Worm (Caenorhabditis elegans) whole organism, L2 larva: ENCODE data around the gene cri-2.

Experiments used
- F13H6.1 ChIP-seq: sonication (generic microtip); optimal IDR thresholded peaks from 2 replicates; lab custom pipeline; 2016; ENCODE audit warnings: missing genetic modification characterization, missing compliant biosample characterization
- Y55F3AM.14 ChIP-seq: fragments of 200-800 bp; sonication (Bioruptor generic); optimal IDR thresholded peaks from 2 replicates; lab custom pipeline; 2018; ENCODE audit warnings: mild to moderate bottlenecking, missing genetic modification characterization, missing compliant biosample characterization
- ZK546.5 ChIP-seq: sonication (generic microtip); optimal IDR thresholded peaks from 2 replicates; lab custom pipeline; 2017; ENCODE audit warnings: missing biosample characterization, missing genetic modification characterization
- alr-1 ChIP-seq: fragments of 150-350 bp; optimal IDR thresholded peaks from 2 replicates; lab custom pipeline; 2014; ENCODE audit warnings: missing biosample characterization, missing genetic modification characterization
- blmp-1 ChIP-seq: sonication (generic microtip); optimal IDR thresholded peaks from 2 replicates; lab custom pipeline; 2017; ENCODE audit warnings: missing genetic modification characterization, mild to moderate bottlenecking, missing compliant biosample characterization, antibody characterized with exemption, moderate library complexity; ENCODE audit not compliant: insufficient read depth
- ceh-16 ChIP-seq: fragments of 150-350 bp; optimal IDR thresholded peaks from 2 replicates; lab custom pipeline; 2014; ENCODE audit warnings: missing biosample characterization, missing genetic modification characterization
- ceh-82 ChIP-seq: fragments of 150-350 bp; optimal IDR thresholded peaks from 2 replicates; lab custom pipeline; 2014; ENCODE audit warnings: missing biosample characterization, missing genetic modification characterization
- egl-27 ChIP-seq: sonication (generic microtip); optimal IDR thresholded peaks from 3 replicates; lab custom pipeline; 2017; ENCODE audit warnings: missing biosample characterization, missing genetic modification reagents, missing genetic modification characterization
- elt-1 ChIP-seq: fragments of 150-350 bp; optimal IDR thresholded peaks from 2 replicates; lab custom pipeline; 2014; ENCODE audit warnings: missing biosample characterization, missing genetic modification characterization
- elt-3 ChIP-seq: sonication (generic microtip); optimal IDR thresholded peaks from 2 replicates; lab custom pipeline; 2017; ENCODE audit warnings: missing biosample characterization, missing genetic modification characterization
- fos-1 ChIP-seq: fragments of 150-350 bp; optimal IDR thresholded peaks from 2 replicates; lab custom pipeline; 2014; ENCODE audit warnings: missing biosample characterization, missing genetic modification characterization
- gmeb-1 ChIP-seq: fragments of 150-350 bp; optimal IDR thresholded peaks from 2 replicates; lab custom pipeline; 2014; ENCODE audit warnings: missing biosample characterization, missing genetic modification characterization
- lin-11 ChIP-seq: fragments of 150-350 bp; sonication (generic microtip); optimal IDR thresholded peaks from 2 replicates; lab custom pipeline; 2014; ENCODE audit warnings: missing biosample characterization, missing genetic modification characterization, inconsistent platforms, mixed read lengths
- lsy-2 ChIP-seq, 2 experiments: fragments of 150-350 bp in 1 of 2; sonication (generic microtip) in 1 of 2; optimal IDR thresholded peaks; 2 replicates each; lab custom pipeline; 2014 to 2017; ENCODE audit warnings: missing biosample characterization in 2 of 2, missing genetic modification characterization in 2 of 2
- mab-5 ChIP-seq: fragments of 150-350 bp; optimal IDR thresholded peaks from 2 replicates; lab custom pipeline; 2014; ENCODE audit warnings: missing biosample characterization, missing genetic modification characterization
- mdl-1 ChIP-seq, 2 experiments: fragments of 150-350 bp in 1 of 2; sonication (generic microtip) in 1 of 2; optimal IDR thresholded peaks; 2 replicates each; lab custom pipeline; 2017; ENCODE audit warnings: missing biosample characterization in 2 of 2, missing genetic modification characterization in 2 of 2
- nhr-10 ChIP-seq: sonication (generic microtip); optimal IDR thresholded peaks from 2 replicates; lab custom pipeline; 2017; ENCODE audit warnings: missing biosample characterization, missing genetic modification characterization
- nhr-12 ChIP-seq: fragments of 150-350 bp; optimal IDR thresholded peaks from 2 replicates; lab custom pipeline; 2014; ENCODE audit warnings: missing biosample characterization, missing genetic modification characterization
- nhr-129 ChIP-seq: fragments of 150-350 bp; optimal IDR thresholded peaks from 2 replicates; lab custom pipeline; 2014; ENCODE audit warnings: missing biosample characterization, missing genetic modification characterization
- nhr-21 ChIP-seq: fragments of 150-350 bp; optimal IDR thresholded peaks from 2 replicates; lab custom pipeline; 2014; ENCODE audit warnings: missing biosample characterization, missing genetic modification characterization
- nhr-23 ChIP-seq: fragments of 150-350 bp; optimal IDR thresholded peaks from 2 replicates; lab custom pipeline; 2014; ENCODE audit warnings: missing biosample characterization, missing genetic modification reagents, missing genetic modification characterization
- nhr-237 ChIP-seq: fragments of 150-350 bp; optimal IDR thresholded peaks from 2 replicates; lab custom pipeline; 2014; ENCODE audit warnings: missing biosample characterization, missing genetic modification characterization
- nhr-77 ChIP-seq: fragments of 150-350 bp; optimal IDR thresholded peaks from 2 replicates; lab custom pipeline; 2014; ENCODE audit warnings: missing biosample characterization, missing genetic modification characterization
- sem-4 ChIP-seq: fragments of 150-350 bp; optimal IDR thresholded peaks from 2 replicates; lab custom pipeline; 2014; ENCODE audit warnings: missing biosample characterization, missing genetic modification reagents, missing genetic modification characterization
- sma-3 ChIP-seq: sonication (generic microtip); optimal IDR thresholded peaks from 2 replicates; lab custom pipeline; 2016; ENCODE audit warnings: missing genetic modification reagents, missing genetic modification characterization, missing compliant biosample characterization
- sma-9 ChIP-seq, 2 experiments: fragments of 150-350 bp in 1 of 2; sonication (generic microtip) in 1 of 2; optimal IDR thresholded peaks; 2 replicates each; lab custom pipeline; 2014 to 2016; ENCODE audit warnings: missing genetic modification characterization in 2 of 2, mild to moderate bottlenecking in 1 of 2, missing biosample characterization in 1 of 2, missing compliant biosample characterization in 1 of 2, missing genetic modification reagents in 1 of 2, moderate library complexity in 1 of 2
- unc-39 ChIP-seq: fragments of 150-350 bp; optimal IDR thresholded peaks from 2 replicates; lab custom pipeline; 2014; ENCODE audit warnings: missing biosample characterization, missing genetic modification characterization
- zag-1 ChIP-seq: fragments of 150-350 bp; optimal IDR thresholded peaks from 2 replicates; lab custom pipeline; 2014; ENCODE audit warnings: missing biosample characterization, missing genetic modification characterization
- ztf-1 ChIP-seq: fragments of 200-800 bp; sonication (Bioruptor generic); conservative IDR thresholded peaks from 2 replicates; pipeline ENCODE4 v1.3.6; 2022; ENCODE audit warnings: missing genetic modification characterization, missing compliant biosample characterization
- ztf-11 ChIP-seq: sonication (generic microtip); optimal IDR thresholded peaks from 2 replicates; lab custom pipeline; 2017; ENCODE audit warnings: missing biosample characterization, missing genetic modification characterization

Gene cri-2

ce11 chrV:8190430-8190829 lies 11.2 kb upstream of the cri-2 start, which contains the start of gene F20D6.1:
TSS of gene F20D6.1 (plus strand) at chrV:8190730.
- no peak for TF ChIP-seq ceh-82 (tag; lab: Kevin White, UChicago)
- TF ChIP-seq elt-3 (tag; lab: Kevin White, UChicago) = no peak
- TF ChIP-seq nhr-21 = no peak
- TF ChIP-seq ztf-11 (tag; lab: Kevin White, UChicago) = no peak
- TF ChIP-seq sma-3 = no peak
- TF ChIP-seq zag-1 = no peak
- TF ChIP-seq sem-4 (tag; lab: Kevin White, UChicago) = no peak
- no peak for TF ChIP-seq ztf-1 (GFP tag; lab: Robert Waterston, UW)
- no peak for TF ChIP-seq lin-11 (tag; lab: Kevin White, UChicago)
- no peak for TF ChIP-seq nhr-129 (tag; lab: Kevin White, UChicago)

- no peak for TF ChIP-seq sem-4 (tag; lab: Kevin White, UChicago)
- no peak for TF ChIP-seq ceh-16
- no peak for TF ChIP-seq unc-39
- no peak for TF ChIP-seq elt-1
- no peak for TF ChIP-seq ZK546.5
- TF ChIP-seq F13H6.1 (tag; lab: Kevin White, UChicago) = peak; percentile 54
- TF ChIP-seq sma-3 = no peak
- peak; percentile 56 for TF ChIP-seq nhr-129 (tag; lab: Kevin White, UChicago)
- TF ChIP-seq Y55F3AM.14 (GFP tag; lab: Kevin White, UChicago) = no peak
- no peak for TF ChIP-seq zag-1
- TF ChIP-seq lin-11 (tag; lab: Kevin White, UChicago) = no peak
- peak; percentile 30 for TF ChIP-seq sma-9 (GFP tag; optimal IDR thresholded peaks at IDR 0.05; lab: Kevin White, UChicago)
- no peak for TF ChIP-seq sma-9 (tag; optimal IDR thresholded peaks at IDR 0.05; lab: Kevin White, UChicago)
- no peak for TF ChIP-seq fos-1 (tag; lab: Kevin White, UChicago)
- TF ChIP-seq egl-27 = no peak
- TF ChIP-seq mab-5 (tag; lab: Kevin White, UChicago) = no peak
- peak in 1 of 2 experiments; percentile 27 for TF ChIP-seq lsy-2 (tag; optimal IDR thresholded peaks at IDR 0.05; lab: Kevin White, UChicago)
- TF ChIP-seq gmeb-1 (tag; lab: Kevin White, UChicago) = no peak
- no peak for TF ChIP-seq mdl-1 (tag; optimal IDR thresholded peaks at IDR 0.05; lab: Kevin White, UChicago)
- no peak for TF ChIP-seq nhr-12 (tag; lab: Kevin White, UChicago)
- no peak for TF ChIP-seq nhr-237 (tag; lab: Kevin White, UChicago)
- no peak for TF ChIP-seq ceh-82 (tag; lab: Kevin White, UChicago)
- no peak for TF ChIP-seq nhr-21
- no peak for TF ChIP-seq nhr-77 (tag; lab: Kevin White, UChicago)
These were observed 5.7 kb upstream of the cri-2 start, which contains the start of gene F20D6.10 for ce11 chrV:8195889-8196418. TSS of gene F20D6.10 (minus strand) at chrV:8195939.

DNA sequence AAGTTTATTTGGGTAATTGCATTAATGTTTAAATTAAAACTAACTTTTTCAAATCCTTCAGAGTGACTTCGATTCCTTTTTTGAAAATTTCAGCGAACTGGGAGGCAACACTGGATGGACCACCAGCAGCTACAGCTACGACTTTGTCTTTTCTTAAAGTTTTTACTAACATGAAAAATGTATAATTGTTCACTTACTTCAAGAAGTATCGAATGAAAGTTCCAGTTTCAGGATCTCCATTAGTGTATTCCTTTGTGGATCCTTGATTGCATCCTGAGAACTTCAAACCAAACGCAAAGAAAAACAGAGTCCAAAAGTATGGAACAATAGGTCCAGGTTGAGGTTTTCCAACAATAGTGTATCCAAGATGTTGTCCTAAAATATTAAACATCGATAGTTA lies 4.6 kb upstream of the cri-2 start:
- no peak for TF ChIP-seq nhr-10 (tag; lab: Kevin White, UChicago)
- no peak for TF ChIP-seq ZK546.5
- no peak for TF ChIP-seq alr-1 (tag; lab: Kevin White, UChicago)
- no peak for TF ChIP-seq gmeb-1 (tag; lab: Kevin White, UChicago)
- no peak for TF ChIP-seq fos-1 (tag; lab: Kevin White, UChicago)

- no peak for TF ChIP-seq nhr-23 (tag; lab: Kevin White, UChicago)
- TF ChIP-seq F13H6.1 (tag; lab: Kevin White, UChicago) = no peak
These were observed 2.6 kb upstream of the cri-2 start, which contains the start of gene F20D6.11 for ce11 chrV:8198994-8199393. TSS of gene F20D6.11 (minus strand) at chrV:8199094.

ce11 chrV:8203085-8203643 lies 1.6 kb downstream of the cri-2 start, which contains the start of gene cest-17:
TSS of gene cest-17 (plus strand) at chrV:8203332.
- TF ChIP-seq sma-9 (GFP tag; optimal IDR thresholded peaks at IDR 0.05; lab: Kevin White, UChicago) (no peak), sma-9 (tag; optimal IDR thresholded peaks at IDR 0.05; lab: Kevin White, UChicago) (no peak), fos-1 (tag; lab: Kevin White, UChicago) (peak; percentile 26)

- TF ChIP-seq blmp-1 (peak; percentile 66), sma-3 (no peak)
These were observed 5.3 kb downstream of the cri-2 start, which contains the start of gene timp-1 for ce11 chrV:8206931-8207330. TSS of gene timp-1 (plus strand) at chrV:8207235.
